Worm (Caenorhabditis elegans): ENCODE results near the gene T20D3.5.

T20D3.5 gene

DNA sequence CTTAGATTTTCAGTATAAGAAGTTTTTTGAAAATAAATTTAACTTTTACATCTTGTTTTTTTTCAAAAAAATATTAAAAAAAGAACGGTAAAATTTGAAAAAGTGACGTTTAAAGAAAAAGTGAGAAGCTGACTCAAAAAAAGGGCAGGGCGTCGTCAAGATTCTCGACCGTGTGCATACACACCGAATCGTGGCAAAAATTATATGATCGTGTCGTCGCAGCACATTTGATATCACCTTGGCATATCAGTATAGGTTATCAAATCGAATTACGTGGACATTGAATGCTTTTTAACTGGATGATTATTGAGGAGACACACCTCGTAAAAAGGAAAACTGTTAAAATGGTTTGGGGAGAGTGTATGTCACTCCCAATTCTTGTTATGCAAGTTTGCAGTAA lies 3.8 kb upstream of the T20D3.5 start:
- TF ChIP-seq ztf-29 (GFP tag; IDR thresholded peaks at IDR 0.05) (no peak), ref-1 (GFP tag; conservative IDR thresholded peaks at IDR 0.05) (no peak), tab-1 (GFP tag; IDR thresholded peaks at IDR 0.05) (no peak), cog-1 (tag; optimal IDR thresholded peaks at IDR 0.05) (no peak), med-1 (GFP tag; optimal IDR thresholded peaks at IDR 0.05; ENCODE audit: insufficient read depth) (no peak), T22C8.4 (GFP tag; IDR thresholded peaks at IDR 0.05) (no peak), ztf-23 (GFP tag; IDR thresholded peaks at IDR 0.05) (no peak), flt-1 (GFP tag; IDR thresholded peaks at IDR 0.05) (no peak), klf-2 (GFP tag; conservative IDR thresholded peaks at IDR 0.05) (no peak)

DNA sequence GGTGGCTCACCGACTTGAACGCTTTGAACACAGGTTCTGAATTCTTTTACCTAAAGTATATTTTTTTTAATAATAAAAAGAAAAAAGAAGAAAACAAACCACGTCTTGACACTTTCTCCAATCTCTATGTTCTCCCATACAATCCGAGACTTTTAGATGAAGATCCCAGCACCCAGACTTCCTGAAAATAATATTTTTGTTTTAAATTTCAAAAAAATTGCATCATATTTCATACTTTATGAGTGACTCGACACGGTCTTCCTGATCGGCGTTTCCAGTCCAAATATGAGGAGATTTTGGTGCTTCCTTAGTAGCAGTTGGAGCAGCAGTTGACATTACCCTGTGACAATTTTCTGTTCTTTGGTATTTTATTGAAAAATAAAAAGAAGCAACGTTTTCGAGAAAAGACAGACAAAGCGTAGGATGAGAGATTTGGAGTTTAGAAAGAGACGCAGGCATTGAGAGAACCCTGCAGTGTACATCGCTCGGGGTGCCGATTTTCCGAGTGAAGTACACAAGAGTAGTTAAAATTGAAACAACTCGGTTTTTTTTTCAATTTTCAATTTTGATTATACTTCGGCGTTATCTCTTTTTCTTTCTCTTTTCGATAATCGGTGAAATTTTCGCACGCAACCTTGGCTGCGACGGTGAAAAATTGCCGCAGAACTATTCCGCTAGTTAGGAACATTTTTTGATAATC lies 1.1 kb upstream of the T20D3.5 start, which contains the start of the genes coa-4 and T20D3.14:
coa-4 (minus strand) TSS at position 51 of the 700 bp plus-strand sequence.
T20D3.14 (minus strand) TSS at position 358 of the 700 bp plus-strand sequence.
- TF ChIP-seq ztf-29 (GFP tag; IDR thresholded peaks at IDR 0.05) = no peak
- TF ChIP-seq flt-1 (GFP tag; IDR thresholded peaks at IDR 0.05) = no peak
- TF ChIP-seq cog-1 (tag; optimal IDR thresholded peaks at IDR 0.05) = no peak
- no peak for TF ChIP-seq med-1 (GFP tag; optimal IDR thresholded peaks at IDR 0.05; ENCODE audit: insufficient read depth)
- TF ChIP-seq T22C8.4 (GFP tag; IDR thresholded peaks at IDR 0.05) = no peak
- TF ChIP-seq tab-1 (GFP tag; IDR thresholded peaks at IDR 0.05) = no peak
- TF ChIP-seq ref-1 (GFP tag; conservative IDR thresholded peaks at IDR 0.05) = no peak
- TF ChIP-seq klf-2 (GFP tag; conservative IDR thresholded peaks at IDR 0.05) = no peak
- no peak for TF ChIP-seq ztf-23 (GFP tag; IDR thresholded peaks at IDR 0.05)

DNA sequence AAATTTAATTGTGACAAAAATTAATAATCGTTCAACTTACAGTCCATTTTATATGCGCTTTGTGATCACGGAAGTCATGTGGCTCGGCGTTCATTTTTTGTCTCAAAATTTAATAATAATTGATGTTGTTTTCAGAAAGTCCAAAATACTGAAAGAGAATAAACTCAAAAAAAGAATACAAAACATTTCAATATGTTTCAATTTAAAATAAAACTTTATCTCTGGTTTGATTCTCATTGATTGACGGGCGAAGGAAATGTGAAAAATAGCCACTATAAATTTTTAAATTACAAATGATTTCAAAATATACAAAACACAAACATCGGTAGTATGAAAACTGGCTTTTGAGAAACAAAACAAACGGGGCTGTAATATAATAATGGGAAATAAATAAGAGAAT lies 2.4 kb downstream of the T20D3.5 start, which contains the start of gene T20D3.6:
T20D3.6 (minus strand) TSS at position 101 of the 400 bp plus-strand sequence.
- TF ChIP-seq flt-1 (GFP tag; IDR thresholded peaks at IDR 0.05) (no peak), ztf-29 (GFP tag; IDR thresholded peaks at IDR 0.05) (no peak), tab-1 (GFP tag; IDR thresholded peaks at IDR 0.05) (no peak), klf-2 (GFP tag; conservative IDR thresholded peaks at IDR 0.05) (no peak), med-1 (GFP tag; optimal IDR thresholded peaks at IDR 0.05; ENCODE audit: insufficient read depth) (no peak), T22C8.4 (GFP tag; IDR thresholded peaks at IDR 0.05) (no peak), cog-1 (tag; optimal IDR thresholded peaks at IDR 0.05) (no peak)

ce11 chrIV:9341591-9341990 lies 4.8 kb downstream of the T20D3.5 start, which contains the start of gene vps-26:
Gene vps-26 (minus strand): TSS chrIV:9341790.
- no peak for TF ChIP-seq tab-1 (GFP tag; IDR thresholded peaks at IDR 0.05)
- no peak for TF ChIP-seq med-1 (GFP tag; optimal IDR thresholded peaks at IDR 0.05; ENCODE audit: insufficient read depth)
- TF ChIP-seq ztf-29 (GFP tag; IDR thresholded peaks at IDR 0.05) = no peak
- TF ChIP-seq cog-1 (tag; optimal IDR thresholded peaks at IDR 0.05) = no peak
- no peak for TF ChIP-seq klf-2 (GFP tag; conservative IDR thresholded peaks at IDR 0.05)
- no peak for TF ChIP-seq ztf-23 (GFP tag; IDR thresholded peaks at IDR 0.05)

- TF ChIP-seq ztf-29 (GFP tag; IDR thresholded peaks at IDR 0.05) (no peak), ref-1 (GFP tag; conservative IDR thresholded peaks at IDR 0.05) (no peak), cog-1 (tag; optimal IDR thresholded peaks at IDR 0.05) (no peak), tab-1 (GFP tag; IDR thresholded peaks at IDR 0.05) (no peak), med-1 (GFP tag; optimal IDR thresholded peaks at IDR 0.05; ENCODE audit: insufficient read depth) (no peak), T22C8.4 (GFP tag; IDR thresholded peaks at IDR 0.05) (no peak), flt-1 (GFP tag; IDR thresholded peaks at IDR 0.05) (no peak), ztf-23 (GFP tag; IDR thresholded peaks at IDR 0.05) (no peak), klf-2 (GFP tag; conservative IDR thresholded peaks at IDR 0.05) (no peak)
Observed at ce11 chrIV:9343102-9343599, 6.3 kb downstream of the T20D3.5 start, which contains the start of gene pigc-1. Gene pigc-1 (minus strand): TSS chrIV:9343152.

DNA sequence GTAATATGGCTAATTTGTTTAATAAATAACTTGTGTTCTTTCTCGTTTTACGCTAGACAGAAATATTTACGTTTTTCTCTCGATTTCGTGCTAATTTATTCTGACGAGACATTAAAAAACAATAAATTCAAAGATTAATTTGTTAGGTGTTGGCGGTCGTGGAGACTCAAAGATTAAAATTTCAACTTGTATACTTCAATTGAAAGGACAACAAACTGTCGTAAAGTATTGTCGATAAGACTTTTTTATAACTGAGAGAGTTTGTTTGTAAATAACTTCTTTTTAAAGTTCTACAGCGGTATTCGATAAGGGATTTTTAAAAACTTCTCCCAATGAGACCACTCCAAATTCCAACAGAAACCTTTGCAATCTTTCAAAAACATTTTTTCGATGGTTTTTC lies 16.9 kb downstream of the T20D3.5 start:
- TF ChIP-seq tab-1 (GFP tag; IDR thresholded peaks at IDR 0.05) (no peak), flt-1 (GFP tag; IDR thresholded peaks at IDR 0.05) (no peak), med-1 (GFP tag; optimal IDR thresholded peaks at IDR 0.05; ENCODE audit: insufficient read depth) (no peak), T22C8.4 (GFP tag; IDR thresholded peaks at IDR 0.05) (no peak), ztf-23 (GFP tag; IDR thresholded peaks at IDR 0.05) (no peak), cog-1 (tag; optimal IDR thresholded peaks at IDR 0.05) (no peak), ztf-29 (GFP tag; IDR thresholded peaks at IDR 0.05) (no peak), klf-2 (GFP tag; conservative IDR thresholded peaks at IDR 0.05) (no peak), ref-1 (GFP tag; conservative IDR thresholded peaks at IDR 0.05) (no peak)

DNA sequence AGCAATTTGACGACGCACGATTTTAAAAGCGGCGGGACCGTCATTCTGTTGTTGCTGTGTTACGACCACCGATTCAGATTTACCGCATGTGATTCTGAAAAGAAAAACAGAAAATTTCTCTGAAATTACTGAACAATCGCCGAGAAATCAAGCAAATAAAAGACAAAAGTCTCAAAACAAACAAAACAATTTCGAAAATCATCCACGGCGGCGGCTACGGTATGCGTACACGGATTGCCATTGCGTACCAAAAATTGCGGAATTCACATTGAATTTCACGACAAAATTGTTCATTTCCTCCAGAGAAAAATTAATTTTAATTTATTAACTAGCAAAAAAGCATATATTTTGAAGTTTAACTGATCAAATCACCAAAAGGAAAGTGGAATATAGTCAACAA lies 29.6 kb downstream of the T20D3.5 start, which contains the start of gene pezo-1:
pezo-1 (minus strand) TSS at position 101 of the 400 bp plus-strand sequence.
- TF ChIP-seq flt-1 (GFP tag; IDR thresholded peaks at IDR 0.05) = no peak
- TF ChIP-seq ztf-29 (GFP tag; IDR thresholded peaks at IDR 0.05) = no peak
- no peak for TF ChIP-seq ztf-23 (GFP tag; IDR thresholded peaks at IDR 0.05)
- no peak for TF ChIP-seq cog-1 (tag; optimal IDR thresholded peaks at IDR 0.05)
- no peak for TF ChIP-seq T22C8.4 (GFP tag; IDR thresholded peaks at IDR 0.05)
- no peak for TF ChIP-seq klf-2 (GFP tag; conservative IDR thresholded peaks at IDR 0.05)
- no peak for TF ChIP-seq tab-1 (GFP tag; IDR thresholded peaks at IDR 0.05)
- no peak for TF ChIP-seq ref-1 (GFP tag; conservative IDR thresholded peaks at IDR 0.05)
- no peak for TF ChIP-seq med-1 (GFP tag; optimal IDR thresholded peaks at IDR 0.05; ENCODE audit: insufficient read depth)

- no peak for TF ChIP-seq med-1 (GFP tag; optimal IDR thresholded peaks at IDR 0.05; ENCODE audit: insufficient read depth)
- TF ChIP-seq cog-1 (tag; optimal IDR thresholded peaks at IDR 0.05) = no peak
- TF ChIP-seq T22C8.4 (GFP tag; IDR thresholded peaks at IDR 0.05) = no peak
- TF ChIP-seq tab-1 (GFP tag; IDR thresholded peaks at IDR 0.05) = no peak
- no peak for TF ChIP-seq flt-1 (GFP tag; IDR thresholded peaks at IDR 0.05)
- TF ChIP-seq ref-1 (GFP tag; conservative IDR thresholded peaks at IDR 0.05) = no peak
- no peak for TF ChIP-seq klf-2 (GFP tag; conservative IDR thresholded peaks at IDR 0.05)
- no peak for TF ChIP-seq ztf-23 (GFP tag; IDR thresholded peaks at IDR 0.05)
- no peak for TF ChIP-seq ztf-29 (GFP tag; IDR thresholded peaks at IDR 0.05)
Observed at ce11 chrIV:9367852-9368627, 31.2 kb downstream of the T20D3.5 start.

Measured in whole organism, midembryonic.